Fruit fly (Drosophila melanogaster) whole organism, pupa: ENCODE measurements around the gene Dlic.

Source experiments
- CG12605 ChIP-seq: fragments of 200-800 bp; sonication (Bioruptor generic); IDR thresholded peaks from 2 replicates; pipeline ENCODE4 v1.3.6; 2022; ENCODE audit warnings: missing biosample characterization, missing genetic modification characterization
- CG34367 ChIP-seq: fragments of 200-800 bp; sonication (Bioruptor generic); optimal IDR thresholded peaks from 2 replicates; lab custom pipeline; 2018; ENCODE audit warnings: missing biosample characterization, mild to moderate bottlenecking, missing genetic modification characterization
- Snoo ChIP-seq: fragments of 200-800 bp; sonication (Bioruptor generic); optimal IDR thresholded peaks from 3 replicates; lab custom pipeline; 2017; ENCODE audit warnings: missing biosample characterization, mild to moderate bottlenecking, missing genetic modification characterization, inconsistent platforms

dm6 chrX:11136587-11137512 lies 17.4 kb upstream of the Dlic start, which contains the start of gene Klp10A:
- TF ChIP-seq CG34367 (tag; lab: Kevin White, UChicago): no peak
- TF ChIP-seq CG12605 (GFP tag; lab: Robert Waterston, UW): no peak
- TF ChIP-seq Snoo (tag; lab: Kevin White, UChicago): no peak
